Fruit fly (Drosophila melanogaster): ENCODE results near the gene TAF1B.

TAF1B gene

dm6 chr3R:10139649-10140598, 4.1 kb downstream of the TAF1B start, which contains the start of gene tws (continued):
- TF ChIP-seq tx (GFP tag; optimal IDR thresholded peaks at IDR 0.05) (no peak), NFAT (GFP tag; IDR thresholded peaks at IDR 0.05) (peak; percentile 53; the same call in 1 of the 2 replicates), CG34224 (GFP tag; IDR thresholded peaks at IDR 0.05; ENCODE audit: partially characterized antibody) (no peak), HLHmδ (GFP tag; optimal IDR thresholded peaks at IDR 0.05) (no peak), Ptx1 (GFP tag; IDR thresholded peaks at IDR 0.05) (peak; percentile 44), CG11695 (GFP tag; IDR thresholded peaks at IDR 0.05) (peak; percentile 80), bbx (GFP tag; IDR thresholded peaks at IDR 0.05; ENCODE audit: partially characterized antibody) (no peak), amos (GFP tag; IDR thresholded peaks at IDR 0.05; ENCODE audit: partially characterized antibody) (no peak; the same call in 1 of the 2 replicates), MTF-1 (GFP tag; optimal IDR thresholded peaks at IDR 0.05; ENCODE audit: borderline replicate concordance) (peak; percentile 48), PHDP (tag; optimal IDR thresholded peaks at IDR 0.05) (peak; percentile 70), CG7987 (GFP tag; optimal IDR thresholded peaks at IDR 0.05) (peak; percentile 67), CG5953 (GFP tag; IDR thresholded peaks at IDR 0.05) (no peak), CG34422 (GFP tag; IDR thresholded peaks at IDR 0.05) (peak; percentile 35; the same call in 1 of the 3 replicates), CG18476 (GFP tag; optimal IDR thresholded peaks at IDR 0.05) (peak; percentile 18), al (GFP tag; IDR thresholded peaks at IDR 0.05) (0 out of 2 replicates have a peak, but pooled peaks have one; percentile 37), Camta (GFP tag; optimal IDR thresholded peaks at IDR 0.05) (no peak), gt (GFP tag; IDR thresholded peaks at IDR 0.05) (no peak), nerfin-1 (tag; optimal IDR thresholded peaks at IDR 0.05) (no peak), Fer1 (GFP tag; optimal IDR thresholded peaks at IDR 0.05) (peak; percentile 62), Vsx1 (GFP tag; optimal IDR thresholded peaks at IDR 0.05) (peak; percentile 71), ro (GFP tag; IDR thresholded peaks at IDR 0.05) (no peak), slou (GFP tag; optimal IDR thresholded peaks at IDR 0.05) (no peak), Deaf1 (tag; optimal IDR thresholded peaks at IDR 0.05) (peak; percentile 24), dmrt11E (tag; optimal IDR thresholded peaks at IDR 0.05) (no peak), hb (GFP tag; IDR thresholded peaks at IDR 0.05; ENCODE audit: partially characterized antibody) (no peak), TFAM (GFP tag; optimal IDR thresholded peaks at IDR 0.05) (no peak), CG30020 (tag; optimal IDR thresholded peaks at IDR 0.05) (no peak), CG6254 (GFP tag; optimal IDR thresholded peaks at IDR 0.05) (peak; percentile 54), fd3F (GFP tag; optimal IDR thresholded peaks at IDR 0.05) (peak; percentile 55), cad (GFP tag; optimal IDR thresholded peaks at IDR 0.05) (no peak)

dm6 chr3R:10138900-10139299, 5.1 kb downstream of the TAF1B start:
- TF ChIP-seq CG8281 (tag; optimal IDR thresholded peaks at IDR 0.05), result peak; percentile 8
- TF ChIP-seq lab (GFP tag; optimal IDR thresholded peaks at IDR 0.05), result peak; percentile 3
- TF ChIP-seq CG2712 (tag; optimal IDR thresholded peaks at IDR 0.05), result no peak
- TF ChIP-seq yki (optimal IDR thresholded peaks at IDR 0.05), result no peak
- no peak for TF ChIP-seq Gug (GFP tag; IDR thresholded peaks at IDR 0.05)
- 0 out of 2 replicates have a peak, but pooled peaks have one; percentile 13 for TF ChIP-seq NFAT (GFP tag; IDR thresholded peaks at IDR 0.05)
- peak; percentile 26 for TF ChIP-seq Med (GFP tag)
- peak; percentile 71 for TF ChIP-seq CG13894 (tag; optimal IDR thresholded peaks at IDR 0.05)
- TF ChIP-seq en (GFP tag; optimal IDR thresholded peaks at IDR 0.05), result no peak
- TF ChIP-seq ash1 (GFP tag; optimal IDR thresholded peaks at IDR 0.05), result no peak
- TF ChIP-seq CG12769 (tag; optimal IDR thresholded peaks at IDR 0.05), result peak; percentile 30
- peak; percentile 13 for TF ChIP-seq Hmr (GFP tag; optimal IDR thresholded peaks at IDR 0.05)
- no peak for TF ChIP-seq CG30403 (GFP tag; optimal IDR thresholded peaks at IDR 0.05)
- peak; percentile 72 for TF ChIP-seq bigmax (GFP tag; optimal IDR thresholded peaks at IDR 0.05)
- TF ChIP-seq cg (GFP tag; optimal IDR thresholded peaks at IDR 0.05), result no peak
- TF ChIP-seq CG6791 (GFP tag; IDR thresholded peaks at IDR 0.05; ENCODE audit: partially characterized antibody), result 0 out of 3 replicates have a peak, but pooled peaks have one; percentile 15
- TF ChIP-seq crol (GFP tag; IDR thresholded peaks at IDR 0.05), result peak; percentile 86
- TF ChIP-seq Pdp1 (GFP tag; optimal IDR thresholded peaks at IDR 0.05), result peak in 1 of 2 experiments; percentile 38
- peak; percentile 23 for TF ChIP-seq Rfx (GFP tag; IDR thresholded peaks at IDR 0.05)
- no peak for TF ChIP-seq dan (GFP tag; IDR thresholded peaks at IDR 0.05)
